Worm (Caenorhabditis elegans) whole organism, L4 larva: Measurements from ENCODE around the gene nlp-51.

Experiments used
- Y75B8A.6 ChIP-seq: fragments of 200-800 bp; sonication (Bioruptor generic); IDR thresholded peaks from 2 replicates; pipeline ENCODE4 v1.3.6; 2022; ENCODE audit warnings: missing genetic modification reagents, missing genetic modification characterization, missing compliant biosample characterization
- ZK337.2 ChIP-seq: fragments of 200-800 bp; sonication (Bioruptor generic); IDR thresholded peaks from 2 replicates; pipeline ENCODE4 v1.3.6; 2022; ENCODE audit warnings: missing genetic modification reagents, missing genetic modification characterization, missing compliant biosample characterization
- ZK546.5 ChIP-seq, 2 experiments: sonication (generic microtip); optimal IDR thresholded peaks; 2 replicates each; lab custom pipeline; 2017; ENCODE audit warnings: missing biosample characterization in 2 of 2, missing genetic modification characterization in 2 of 2
- aha-1 ChIP-seq: fragments of 150-350 bp; peaks from one replicate; lab custom pipeline; 2014; ENCODE audit warnings: missing biosample characterization, missing genetic modification characterization
- attf-4 ChIP-seq: sonication (generic microtip); optimal IDR thresholded peaks from 3 replicates; lab custom pipeline; 2017; ENCODE audit warnings: missing biosample characterization, missing genetic modification characterization
- ceh-28 ChIP-seq: fragments of 150-350 bp; optimal IDR thresholded peaks from 2 replicates; lab custom pipeline; 2014; ENCODE audit warnings: missing biosample characterization, missing genetic modification reagents, missing genetic modification characterization
- ceh-32 ChIP-seq: sonication (generic microtip); optimal IDR thresholded peaks from 2 replicates; lab custom pipeline; 2016; ENCODE audit warnings: mild to moderate bottlenecking, missing genetic modification characterization, missing compliant biosample characterization; ENCODE audit not compliant: poor library complexity
- ceh-44 ChIP-seq: fragments of 200-800 bp; sonication (Bioruptor generic); IDR thresholded peaks from 2 replicates; pipeline ENCODE4 v1.3.6; 2022; ENCODE audit warnings: missing genetic modification reagents, missing genetic modification characterization, missing compliant biosample characterization
- ces-1 ChIP-seq: fragments of 150-350 bp; sonication (generic microtip); optimal IDR thresholded peaks from 4 replicates; lab custom pipeline; 2014; ENCODE audit warnings: missing biosample characterization, missing genetic modification reagents, missing genetic modification characterization
- cey-2 ChIP-seq: sonication (generic microtip); optimal IDR thresholded peaks from 3 replicates; lab custom pipeline; 2017; ENCODE audit warnings: missing genetic modification characterization, mild to moderate bottlenecking, missing compliant biosample characterization, antibody characterized with exemption, borderline replicate concordance; ENCODE audit not compliant: insufficient read depth
- ctbp-1 ChIP-seq: fragments of 200-800 bp; sonication (Bioruptor generic); IDR thresholded peaks from 2 replicates; pipeline ENCODE4 v1.3.6; 2022; ENCODE audit warnings: missing genetic modification reagents, missing genetic modification characterization, missing compliant biosample characterization
- dmd-6 ChIP-seq: fragments of 200-800 bp; sonication (Bioruptor generic); IDR thresholded peaks from 2 replicates; pipeline ENCODE4 v1.3.6; 2022; ENCODE audit warnings: missing genetic modification reagents, missing genetic modification characterization, missing compliant biosample characterization
- dpl-1 ChIP-seq: fragments of 150-350 bp; optimal IDR thresholded peaks from 2 replicates; lab custom pipeline; 2014; ENCODE audit warnings: missing biosample characterization, missing genetic modification reagents, missing genetic modification characterization
- fkh-10 ChIP-seq: fragments of 150-350 bp; optimal IDR thresholded peaks from 2 replicates; lab custom pipeline; 2014; ENCODE audit warnings: missing biosample characterization, missing genetic modification reagents, missing genetic modification characterization
- fos-1 ChIP-seq: fragments of 150-350 bp; optimal IDR thresholded peaks from 2 replicates; lab custom pipeline; 2014; ENCODE audit warnings: missing biosample characterization, missing genetic modification characterization
- hif-1 ChIP-seq, 2 experiments: sonication (generic microtip); optimal IDR thresholded peaks; 2 replicates each; lab custom pipeline; 2016 to 2017; ENCODE audit warnings: missing compliant biosample characterization in 2 of 2, missing genetic modification characterization in 2 of 2, missing genetic modification reagents in 2 of 2, missing genotype in 2 of 2, mild to moderate bottlenecking in 1 of 2
- hlh-11 ChIP-seq: fragments of 200-800 bp; sonication (Bioruptor generic); optimal IDR thresholded peaks from 2 replicates; lab custom pipeline; 2018; ENCODE audit warnings: mild to moderate bottlenecking, missing genetic modification characterization, missing compliant biosample characterization
- hmg-1.1 ChIP-seq: fragments of 200-800 bp; sonication (Bioruptor generic); IDR thresholded peaks from 2 replicates; pipeline ENCODE4 v1.3.6; 2022; ENCODE audit warnings: missing genetic modification reagents, missing genetic modification characterization, missing compliant biosample characterization
- lin-29 ChIP-seq: fragments of 200-800 bp; sonication (Bioruptor generic); IDR thresholded peaks from 2 replicates; pipeline ENCODE4 v1.3.6; 2022; ENCODE audit warnings: missing genetic modification reagents, missing genetic modification characterization, missing compliant biosample characterization
- lir-3 ChIP-seq: sonication (generic microtip); optimal IDR thresholded peaks from 2 replicates; lab custom pipeline; 2016; ENCODE audit warnings: mild to moderate bottlenecking, missing genetic modification characterization, missing compliant biosample characterization
- madf-5 ChIP-seq, 2 experiments: fragments of 200-800 bp; sonication (Bioruptor generic); IDR thresholded peaks; 2 replicates each; pipeline ENCODE4 v1.3.6; 2022; ENCODE audit warnings: missing compliant biosample characterization in 2 of 2, missing genetic modification characterization in 2 of 2
- nhr-11 ChIP-seq: fragments of 150-350 bp; optimal IDR thresholded peaks from 2 replicates; lab custom pipeline; 2014; ENCODE audit warnings: missing biosample characterization, missing genetic modification characterization
- nhr-111 ChIP-seq: fragments of 200-800 bp; sonication (Bioruptor generic); optimal IDR thresholded peaks from 2 replicates; lab custom pipeline; 2018; ENCODE audit warnings: mild to moderate bottlenecking, missing genetic modification characterization, missing compliant biosample characterization
- pqm-1 ChIP-seq: sonication (generic microtip); optimal IDR thresholded peaks from 2 replicates; lab custom pipeline; 2017; ENCODE audit warnings: missing biosample characterization, missing genetic modification characterization
- set-16 ChIP-seq: fragments of 200-800 bp; sonication (Bioruptor generic); IDR thresholded peaks from 2 replicates; pipeline ENCODE4 v1.3.6; 2022; ENCODE audit warnings: missing genetic modification reagents, missing genetic modification characterization, missing compliant biosample characterization
- skn-1 ChIP-seq: fragments of 150-350 bp; optimal IDR thresholded peaks from 2 replicates; lab custom pipeline; 2014; ENCODE audit warnings: missing biosample characterization, missing genetic modification characterization
- snpc-4 ChIP-seq: fragments of 150-350 bp; optimal IDR thresholded peaks from 2 replicates; lab custom pipeline; 2014; ENCODE audit warnings: missing biosample characterization, missing genetic modification characterization
- spr-1 ChIP-seq: sonication (generic microtip); optimal IDR thresholded peaks from 2 replicates; lab custom pipeline; 2016; ENCODE audit warnings: mild to moderate bottlenecking, missing genetic modification characterization, missing compliant biosample characterization
- tag-97 ChIP-seq: fragments of 200-800 bp; sonication (Bioruptor generic); IDR thresholded peaks from 2 replicates; pipeline ENCODE4 v1.3.6; 2022; ENCODE audit warnings: missing genetic modification characterization, missing compliant biosample characterization

The nlp-51 gene

ce11 chrII:11319591-11319990, at the start of gene nlp-51:
nlp-51 (minus strand) TSS chrII:11319691.
- TF ChIP-seq ces-1 (GFP tag; lab: Kevin White, UChicago) = no peak
- TF ChIP-seq aha-1 (tag; lab: Kevin White, UChicago) = peak; percentile 56
- no peak for TF ChIP-seq nhr-11 (tag; lab: Kevin White, UChicago)
- no peak for TF ChIP-seq set-16
- TF ChIP-seq, all 104 proteins: peak for 1

DNA sequence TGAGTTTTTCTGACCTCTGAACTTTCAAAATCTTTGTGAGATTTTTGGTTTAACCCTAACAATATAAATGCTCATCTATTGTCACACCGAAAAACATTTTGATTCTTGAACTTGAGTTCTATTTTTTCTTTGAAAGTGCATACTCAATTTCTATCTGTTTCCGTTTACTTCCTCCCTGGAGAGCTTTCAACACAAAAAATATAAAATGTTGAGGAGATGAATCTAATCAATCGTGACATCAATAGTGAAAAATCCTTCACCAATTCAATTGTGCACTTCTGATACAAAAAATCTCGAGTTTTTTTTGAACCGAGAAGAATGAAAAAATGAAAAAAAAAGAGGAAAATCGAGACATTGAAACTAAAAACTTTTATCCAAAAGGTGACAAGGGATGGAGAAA, 42.3 kb upstream of the nlp-51 start:
- TF ChIP-seq hif-1 (tag; optimal IDR thresholded peaks at IDR 0.05; lab: Kevin White, UChicago) (no peak), ces-1 (GFP tag; lab: Kevin White, UChicago) (peak; percentile 66), fkh-10 (GFP tag; lab: Kevin White, UChicago) (peak; percentile 84)

DNA sequence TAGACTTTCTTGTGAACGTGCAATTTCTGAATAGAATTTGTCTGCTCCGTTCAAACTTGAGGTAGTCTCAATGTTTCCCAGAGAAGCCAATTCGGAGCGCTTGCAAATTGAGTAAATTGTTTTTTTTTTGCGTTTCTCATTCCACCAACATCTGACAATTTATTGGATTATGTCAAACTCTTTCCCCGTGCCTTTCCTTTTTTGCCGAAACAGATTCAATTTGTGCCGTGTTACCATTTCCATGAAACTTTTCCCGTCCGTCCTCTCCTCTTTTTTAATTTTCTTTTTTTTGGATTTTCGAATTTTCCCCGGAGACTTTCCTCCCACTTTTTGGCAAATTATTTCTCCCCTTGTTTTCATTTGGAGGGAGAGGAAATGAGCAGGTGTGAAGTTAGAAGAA, 34.0 kb upstream of the nlp-51 start:
- TF ChIP-seq nhr-111 (GFP tag; lab: Kevin White, UChicago) (no peak), madf-5 (GFP tag; IDR thresholded peaks at IDR 0.05; lab: Robert Waterston, UW) (no peak), fkh-10 (GFP tag; lab: Kevin White, UChicago) (no peak), ZK337.2 (GFP tag; lab: Robert Waterston, UW) (no peak), ceh-44 (GFP tag; lab: Robert Waterston, UW) (no peak), spr-1 (tag; lab: Kevin White, UChicago) (no peak), lir-3 (tag; lab: Kevin White, UChicago) (no peak), aha-1 (tag; lab: Kevin White, UChicago) (no peak), cey-2 (tag; lab: Kevin White, UChicago) (no peak), fos-1 (tag; lab: Kevin White, UChicago) (no peak), ctbp-1 (GFP tag; lab: Robert Waterston, UW) (no peak)

DNA sequence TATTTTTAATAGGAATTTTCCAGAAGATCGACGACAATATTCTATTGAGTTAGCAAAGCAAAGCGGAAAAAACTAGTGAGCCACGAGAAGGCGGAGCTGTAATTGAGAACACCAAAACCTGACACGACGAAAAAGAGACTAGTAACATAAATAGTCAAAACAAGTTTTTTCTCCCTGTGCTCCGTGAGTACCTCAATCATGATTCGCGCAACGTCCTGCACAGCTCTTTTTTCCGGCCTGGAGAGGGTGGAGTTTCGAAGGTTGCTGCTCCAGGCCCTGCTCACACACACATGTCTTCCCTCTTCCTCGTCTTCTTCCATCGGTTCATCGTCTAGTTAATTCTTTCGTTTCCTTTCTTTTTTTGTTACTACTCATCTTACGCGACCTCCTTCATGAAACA, 32.1 kb upstream of the nlp-51 start, which contains the start of gene clh-2:
TSS of gene clh-2 (plus strand) at position 301 of the 400 bp plus-strand sequence.
- no peak for TF ChIP-seq aha-1 (tag; lab: Kevin White, UChicago)
- no peak for TF ChIP-seq lin-29 (GFP tag; lab: Robert Waterston, UW)
- TF ChIP-seq Y75B8A.6 = no peak
- no peak for TF ChIP-seq ZK546.5 (tag; optimal IDR thresholded peaks at IDR 0.05; lab: Kevin White, UChicago)
- no peak for TF ChIP-seq ces-1 (GFP tag; lab: Kevin White, UChicago)
- no peak for TF ChIP-seq ceh-28 (tag; lab: Kevin White, UChicago)
- no peak for TF ChIP-seq hlh-11 (tag; lab: Kevin White, UChicago)
- no peak for TF ChIP-seq snpc-4 (tag; lab: Kevin White, UChicago)
- TF ChIP-seq dmd-6 (GFP tag; lab: Robert Waterston, UW) = no peak
- TF ChIP-seq fkh-10 (GFP tag; lab: Kevin White, UChicago) = no peak
- no peak for TF ChIP-seq cey-2 (tag; lab: Kevin White, UChicago)
- no peak for TF ChIP-seq tag-97 (GFP tag; lab: Robert Waterston, UW)
- TF ChIP-seq nhr-111 (GFP tag; lab: Kevin White, UChicago) = no peak
- no peak for TF ChIP-seq pqm-1 (tag; lab: Kevin White, UChicago)
- no peak for TF ChIP-seq hmg-1.1 (GFP tag; lab: Robert Waterston, UW)
- no peak for TF ChIP-seq ceh-32 (tag; lab: Kevin White, UChicago)
- TF ChIP-seq attf-4 (tag; lab: Kevin White, UChicago) = no peak
- no peak for TF ChIP-seq lir-3 (tag; lab: Kevin White, UChicago)
- no peak for TF ChIP-seq nhr-11 (tag; lab: Kevin White, UChicago)

- TF ChIP-seq skn-1 (tag; lab: Kevin White, UChicago) = no peak
- no peak for TF ChIP-seq pqm-1 (tag; lab: Kevin White, UChicago)
- no peak for TF ChIP-seq dpl-1 (GFP tag; lab: Kevin White, UChicago)
- peak; percentile 23 for TF ChIP-seq aha-1 (tag; lab: Kevin White, UChicago)
Measured at ce11 chrII:11349892-11350291, 30.4 kb upstream of the nlp-51 start, which contains the start of gene dph-5. dph-5 (plus strand) TSS chrII:11350192.
